Fruit fly (Drosophila melanogaster) whole organism, prepupa: ENCODE measurements around the gene CG14855.

Experiments used
- Blimp-1 ChIP-seq: fragments of 200-800 bp; sonication (Bioruptor generic); optimal IDR thresholded peaks from 3 replicates; lab custom pipeline; 2017; ENCODE audit warnings: missing biosample characterization, missing genetic modification characterization, mild to moderate bottlenecking, moderate library complexity, missing genetic modification reagents
- CG10631 ChIP-seq: fragments of 200-800 bp; sonication (Bioruptor generic); optimal IDR thresholded peaks from 2 replicates; lab custom pipeline; 2016; ENCODE audit warnings: missing biosample characterization, missing genetic modification characterization
- CG10669 ChIP-seq: fragments of 200-800 bp; sonication (Bioruptor generic); optimal IDR thresholded peaks from 3 replicates; lab custom pipeline; 2018; ENCODE audit warnings: missing biosample characterization, mild to moderate bottlenecking, missing genetic modification characterization, moderate library complexity
- CG11762 ChIP-seq: fragments of 200-800 bp; sonication (Bioruptor generic); optimal IDR thresholded peaks from 3 replicates; lab custom pipeline; 2016; ENCODE audit warnings: missing biosample characterization, missing genetic modification characterization; ENCODE audit not compliant: insufficient read depth
- CG11902 ChIP-seq: fragments of 200-800 bp; sonication (Bioruptor generic); optimal IDR thresholded peaks from 3 replicates; lab custom pipeline; 2016; ENCODE audit warnings: missing biosample characterization, missing genetic modification characterization
- CG15336 ChIP-seq: fragments of 200-800 bp; sonication (Bioruptor generic); IDR thresholded peaks from 2 replicates; pipeline ENCODE4 v1.3.6; 2022; ENCODE audit warnings: missing biosample characterization, missing genetic modification characterization
- CG1621 ChIP-seq: fragments of 200-800 bp; sonication (Bioruptor generic); optimal IDR thresholded peaks from 3 replicates; lab custom pipeline; 2018; ENCODE audit warnings: missing biosample characterization, mild to moderate bottlenecking, missing genetic modification characterization
- CG16779 ChIP-seq: fragments of 200-800 bp; sonication (Bioruptor generic); optimal IDR thresholded peaks from 3 replicates; lab custom pipeline; 2017; ENCODE audit warnings: missing biosample characterization, mild to moderate bottlenecking, missing genetic modification characterization
- CG31627 ChIP-seq: fragments of 200-800 bp; sonication (Bioruptor generic); optimal IDR thresholded peaks from 3 replicates; lab custom pipeline; 2016; ENCODE audit warnings: missing biosample characterization, missing genetic modification characterization
- CG32006 ChIP-seq: fragments of 200-800 bp; sonication (Bioruptor generic); optimal IDR thresholded peaks from 3 replicates; lab custom pipeline; 2017; ENCODE audit warnings: missing biosample characterization, mild to moderate bottlenecking, missing genetic modification characterization
- CG34406 ChIP-seq: fragments of 200-800 bp; sonication (Bioruptor generic); optimal IDR thresholded peaks from 3 replicates; lab custom pipeline; 2016; ENCODE audit warnings: missing biosample characterization, missing genetic modification characterization
- CG3919 ChIP-seq: fragments of 200-800 bp; sonication (Bioruptor generic); optimal IDR thresholded peaks from 3 replicates; lab custom pipeline; 2016; ENCODE audit warnings: missing biosample characterization, missing genetic modification characterization
- CG4318 ChIP-seq: fragments of 200-800 bp; sonication (Bioruptor generic); optimal IDR thresholded peaks from 3 replicates; lab custom pipeline; 2017; ENCODE audit warnings: missing biosample characterization, mild to moderate bottlenecking, missing genetic modification characterization
- CG6163 ChIP-seq: fragments of 200-800 bp; sonication (Bioruptor generic); IDR thresholded peaks from 3 replicates; pipeline ENCODE4 v1.3.6; 2022; ENCODE audit warnings: missing biosample characterization, missing genetic modification characterization
- CG6276 ChIP-seq: fragments of 200-800 bp; sonication (Bioruptor generic); optimal IDR thresholded peaks from 2 replicates; lab custom pipeline; 2017; ENCODE audit warnings: missing biosample characterization, mild to moderate bottlenecking, missing genetic modification characterization
- CG6792 ChIP-seq: fragments of 200-800 bp; sonication (Bioruptor generic); optimal IDR thresholded peaks from 3 replicates; lab custom pipeline; 2016; ENCODE audit warnings: missing biosample characterization, missing genetic modification characterization
- CG6808 ChIP-seq: fragments of 200-800 bp; sonication (Bioruptor generic); optimal IDR thresholded peaks from 3 replicates; lab custom pipeline; 2017; ENCODE audit warnings: missing biosample characterization, missing genetic modification characterization, mild to moderate bottlenecking, moderate library complexity, missing genetic modification reagents
- CG6854 ChIP-seq: fragments of 200-800 bp; sonication (Bioruptor generic); optimal IDR thresholded peaks from 2 replicates; lab custom pipeline; 2017; ENCODE audit warnings: missing biosample characterization, mild to moderate bottlenecking, missing genetic modification characterization
- CG7368 ChIP-seq: fragments of 200-800 bp; sonication (Bioruptor generic); optimal IDR thresholded peaks from 3 replicates; lab custom pipeline; 2016; ENCODE audit warnings: missing biosample characterization, missing genetic modification characterization
- CG8119 ChIP-seq: fragments of 200-800 bp; sonication (Bioruptor generic); IDR thresholded peaks from 3 replicates; pipeline ENCODE4 v1.3.6; 2022; ENCODE audit warnings: missing biosample characterization, missing genetic modification characterization
- CG8319 ChIP-seq: fragments of 200-800 bp; sonication (Bioruptor generic); optimal IDR thresholded peaks from 3 replicates; lab custom pipeline; 2016; ENCODE audit warnings: missing biosample characterization, missing genetic modification characterization
- CG8632 ChIP-seq: fragments of 200-800 bp; sonication (Bioruptor generic); optimal IDR thresholded peaks from 3 replicates; lab custom pipeline; 2016; ENCODE audit warnings: missing biosample characterization, missing genetic modification characterization
- CG9139 ChIP-seq: fragments of 200-800 bp; sonication (Bioruptor generic); optimal IDR thresholded peaks from 3 replicates; lab custom pipeline; 2017; ENCODE audit warnings: missing biosample characterization, mild to moderate bottlenecking, missing genetic modification characterization
- Eip78C ChIP-seq: fragments of 200-800 bp; sonication (Bioruptor generic); peaks from one replicate; lab custom pipeline; 2016; ENCODE audit warnings: missing biosample characterization, missing genetic modification characterization
- Eip93F ChIP-seq: fragments of 200-800 bp; sonication (Bioruptor generic); optimal IDR thresholded peaks from 2 replicates; lab custom pipeline; 2016; ENCODE audit warnings: missing biosample characterization, mild to moderate bottlenecking, missing genetic modification characterization
- Ets21C ChIP-seq: fragments of 200-800 bp; sonication (Bioruptor generic); optimal IDR thresholded peaks from 3 replicates; lab custom pipeline; 2016; ENCODE audit warnings: missing biosample characterization, missing genetic modification characterization
- Hr38 ChIP-seq: sonication (Bioruptor generic); optimal IDR thresholded peaks from 2 replicates; lab custom pipeline; 2016; ENCODE audit warnings: missing biosample characterization, missing genetic modification characterization
- Hr39 ChIP-seq: fragments of 200-800 bp; sonication (Bioruptor generic); optimal IDR thresholded peaks from 2 replicates; lab custom pipeline; 2016; ENCODE audit warnings: missing biosample characterization, missing genetic modification characterization
- Lpt ChIP-seq: fragments of 200-800 bp; sonication (Bioruptor generic); optimal IDR thresholded peaks from 3 replicates; lab custom pipeline; 2016; ENCODE audit warnings: missing biosample characterization, missing genetic modification characterization
- Met ChIP-seq: fragments of 200-800 bp; sonication (Bioruptor generic); optimal IDR thresholded peaks from 3 replicates; lab custom pipeline; 2016; ENCODE audit warnings: missing biosample characterization, missing genetic modification characterization
- OdsH ChIP-seq: fragments of 200-800 bp; sonication (Bioruptor generic); optimal IDR thresholded peaks from 3 replicates; lab custom pipeline; 2016; ENCODE audit warnings: missing biosample characterization, missing genetic modification characterization
- Smox ChIP-seq: fragments of 200-800 bp; sonication (Bioruptor generic); optimal IDR thresholded peaks from 3 replicates; lab custom pipeline; 2016; ENCODE audit warnings: missing biosample characterization, missing genetic modification characterization
- Sox102F ChIP-seq: fragments of 200-800 bp; sonication (Bioruptor generic); optimal IDR thresholded peaks from 2 replicates; lab custom pipeline; 2016; ENCODE audit warnings: missing biosample characterization, mild to moderate bottlenecking, missing genetic modification characterization
- Sox14 ChIP-seq: fragments of 200-800 bp; sonication (Bioruptor generic); optimal IDR thresholded peaks from 3 replicates; lab custom pipeline; 2016; ENCODE audit warnings: missing biosample characterization, missing genetic modification characterization
- Sox15 ChIP-seq: fragments of 200-800 bp; sonication (Bioruptor generic); optimal IDR thresholded peaks from 3 replicates; lab custom pipeline; 2016; ENCODE audit warnings: missing biosample characterization, missing genetic modification characterization
- achi ChIP-seq: fragments of 200-800 bp; sonication (Bioruptor generic); optimal IDR thresholded peaks from 3 replicates; lab custom pipeline; 2016; ENCODE audit warnings: missing biosample characterization, missing genetic modification characterization
- acj6 ChIP-seq: fragments of 200-800 bp; sonication (Bioruptor generic); optimal IDR thresholded peaks from 3 replicates; lab custom pipeline; 2016; ENCODE audit warnings: missing biosample characterization, missing genetic modification characterization
- cyc ChIP-seq: fragments of 200-800 bp; sonication (Bioruptor generic); optimal IDR thresholded peaks from 3 replicates; lab custom pipeline; 2016; ENCODE audit warnings: missing biosample characterization, missing genetic modification characterization
- dac ChIP-seq: fragments of 200-800 bp; sonication (Bioruptor generic); optimal IDR thresholded peaks from 2 replicates; lab custom pipeline; 2017; ENCODE audit warnings: missing biosample characterization, mild to moderate bottlenecking, missing genetic modification characterization
- dsx ChIP-seq: fragments of 200-800 bp; optimal IDR thresholded peaks from 3 replicates; lab custom pipeline; 2019; ENCODE audit warnings: missing biosample characterization, mild to moderate bottlenecking, missing genetic modification characterization, moderate library complexity; ENCODE audit not compliant: poor library complexity, severe bottlenecking
- esn ChIP-seq: fragments of 200-800 bp; sonication (Bioruptor generic); optimal IDR thresholded peaks from 2 replicates; lab custom pipeline; 2016; ENCODE audit warnings: missing biosample characterization, mild to moderate bottlenecking, missing genetic modification characterization, moderate library complexity
- fd59A ChIP-seq: fragments of 200-800 bp; sonication (Bioruptor generic); optimal IDR thresholded peaks from 2 replicates; lab custom pipeline; 2017; ENCODE audit warnings: missing biosample characterization, mild to moderate bottlenecking, missing genetic modification characterization, missing genetic modification reagents
- fd85E ChIP-seq: fragments of 200-800 bp; sonication (Bioruptor generic); optimal IDR thresholded peaks from 3 replicates; lab custom pipeline; 2016; ENCODE audit warnings: missing biosample characterization, missing genetic modification characterization
- fkh ChIP-seq: fragments of 200-800 bp; sonication (Bioruptor generic); optimal IDR thresholded peaks from 3 replicates; lab custom pipeline; 2017; ENCODE audit warnings: missing biosample characterization, mild to moderate bottlenecking, missing genetic modification characterization, moderate library complexity
- lz ChIP-seq: fragments of 200-800 bp; sonication (Bioruptor generic); optimal IDR thresholded peaks from 3 replicates; lab custom pipeline; 2016; ENCODE audit warnings: missing biosample characterization, missing genetic modification characterization
- net ChIP-seq: fragments of 200-800 bp; sonication (Bioruptor generic); optimal IDR thresholded peaks from 3 replicates; lab custom pipeline; 2016; ENCODE audit warnings: missing biosample characterization, missing genetic modification characterization
- salr ChIP-seq, 2 experiments: fragments of 200-800 bp; sonication (Bioruptor generic); optimal IDR thresholded peaks; 3 replicates each; lab custom pipeline; 2016 to 2018; ENCODE audit warnings: missing biosample characterization in 2 of 2, missing genetic modification characterization in 2 of 2, mild to moderate bottlenecking in 1 of 2
- spab ChIP-seq: fragments of 200-800 bp; sonication (Bioruptor generic); optimal IDR thresholded peaks from 2 replicates; lab custom pipeline; 2017; ENCODE audit warnings: missing biosample characterization, mild to moderate bottlenecking, missing genetic modification characterization, missing genetic modification reagents
- ss ChIP-seq, 2 experiments: fragments of 200-800 bp; sonication (Bioruptor generic); optimal IDR thresholded peaks; 2 replicates in 1 of 2; 3 replicates in 1 of 2; lab custom pipeline; 2017 to 2018; ENCODE audit warnings: mild to moderate bottlenecking in 2 of 2, missing biosample characterization in 2 of 2, missing genetic modification characterization in 2 of 2, moderate library complexity in 1 of 2
- svp ChIP-seq: fragments of 200-800 bp; sonication (Bioruptor generic); peaks from one replicate; lab custom pipeline; 2016; ENCODE audit warnings: missing biosample characterization, missing genetic modification characterization
- vri ChIP-seq: fragments of 200-800 bp; sonication (Bioruptor generic); optimal IDR thresholded peaks from 3 replicates; lab custom pipeline; 2016; ENCODE audit warnings: missing biosample characterization, mild to moderate bottlenecking, missing genetic modification characterization

CG14855 gene

DNA sequence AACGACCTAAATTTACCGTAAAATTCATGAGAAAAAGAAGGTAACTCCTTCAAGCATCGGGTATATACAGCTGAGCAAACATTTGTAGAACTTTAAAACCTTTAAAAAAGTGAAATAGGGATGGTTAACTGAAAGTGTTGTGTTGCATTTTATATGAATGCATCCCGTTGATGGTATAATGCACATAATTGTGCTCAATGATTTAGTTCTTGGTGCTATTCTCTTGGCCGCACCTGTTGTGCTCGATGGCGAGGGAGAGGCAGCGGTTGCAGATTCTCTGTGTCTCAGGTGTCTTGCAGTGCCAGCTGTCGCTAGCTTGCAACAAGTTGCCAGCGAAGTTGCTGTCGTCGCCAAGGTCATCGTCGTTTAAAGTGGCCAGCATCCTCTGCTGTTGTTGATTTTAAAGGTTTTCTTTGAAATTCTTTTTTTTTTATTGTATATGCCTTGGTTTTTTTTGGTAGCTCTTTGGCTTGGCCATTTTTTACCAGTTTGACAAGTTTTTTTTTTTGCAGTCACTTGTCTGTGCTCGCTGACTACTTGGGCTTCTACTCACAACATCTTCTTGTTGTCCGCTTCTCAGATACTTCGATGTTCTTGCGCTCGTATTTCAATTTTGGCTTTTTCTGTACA lies 30.6 kb upstream of the CG14855 start:
- TF ChIP-seq CG3919 (peak; percentile 56), Sox15 (GFP tag; lab: Kevin White, UChicago) (peak; percentile 44), achi (GFP tag; lab: Kevin White, UChicago) (peak; percentile 57), spab (GFP tag; lab: Kevin White, UChicago) (peak; percentile 47), Ets21C (GFP tag; lab: Kevin White, UChicago) (peak; percentile 38), CG7368 (GFP tag; lab: Kevin White, UChicago) (peak; percentile 60), Eip78C (GFP tag; lab: Kevin White, UChicago) (peak; percentile 92), Lpt (peak; percentile 29), CG32006 (GFP tag; lab: Kevin White, UChicago) (peak; percentile 71), CG31627 (peak; percentile 66), fd59A (peak; percentile 52), Sox14 (GFP tag; lab: Kevin White, UChicago) (peak; percentile 59), CG9139 (peak; percentile 74), CG11762 (GFP tag; lab: Kevin White, UChicago) (peak; percentile 44), ss (GFP tag; optimal IDR thresholded peaks at IDR 0.05; lab: Kevin White, UChicago) (peak; percentile 82 to 84), CG8632 (peak; percentile 63), esn (GFP tag; lab: Kevin White, UChicago) (peak; percentile 68), net (peak; percentile 69), Eip93F (GFP tag; lab: Kevin White, UChicago) (no peak), CG15336 (peak; percentile 74), CG34406 (GFP tag; lab: Kevin White, UChicago) (peak; percentile 56), dac (GFP tag; lab: Kevin White, UChicago) (peak; percentile 7), dsx (GFP tag; lab: Kevin White, UChicago) (peak; percentile 19), acj6 (GFP tag; lab: Kevin White, UChicago) (peak; percentile 59), CG6792 (GFP tag; lab: Kevin White, UChicago) (peak; percentile 68), salr (GFP tag; optimal IDR thresholded peaks at IDR 0.05; lab: Kevin White, UChicago) (peak; percentile 7 to 11), lz (peak; percentile 51), CG6808 (peak; percentile 74), cyc (GFP tag; lab: Kevin White, UChicago) (peak; percentile 31), svp (GFP tag; lab: Kevin White, UChicago) (no peak), CG1621 (peak; percentile 42), CG11902 (GFP tag; lab: Kevin White, UChicago) (peak; percentile 6), CG10631 (GFP tag; lab: Kevin White, UChicago) (peak; percentile 69), Hr38 (GFP tag; lab: Kevin White, UChicago) (no peak), Sox102F (GFP tag; lab: Kevin White, UChicago) (peak; percentile 65), CG16779 (tag; lab: Kevin White, UChicago) (peak; percentile 42), CG6854 (GFP tag; lab: Kevin White, UChicago) (peak; percentile 82), CG4318 (GFP tag; lab: Kevin White, UChicago) (no peak), vri (peak; percentile 42), CG6163 (GFP tag; lab: Robert Waterston, UW) (no peak; the same call in none of the 3 replicates), Hr39 (GFP tag; lab: Kevin White, UChicago) (peak; percentile 71), OdsH (peak; percentile 69), CG10669 (GFP tag; lab: Kevin White, UChicago) (peak; percentile 55), Met (GFP tag; lab: Kevin White, UChicago) (peak; percentile 72), fd85E (no peak), CG6276 (peak; percentile 18), CG8319 (peak; percentile 41), Smox (GFP tag; lab: Kevin White, UChicago) (peak; percentile 56), fkh (GFP tag; lab: Kevin White, UChicago) (no peak), Blimp-1 (GFP tag; lab: Kevin White, UChicago) (no peak), CG8119 (GFP tag; lab: Robert Waterston, UW) (peak; percentile 71; the same call in 2 of the 3 replicates)
